1 fruit fly cellular context compared by ENCODE assay signal in the genomic region with DNA sequence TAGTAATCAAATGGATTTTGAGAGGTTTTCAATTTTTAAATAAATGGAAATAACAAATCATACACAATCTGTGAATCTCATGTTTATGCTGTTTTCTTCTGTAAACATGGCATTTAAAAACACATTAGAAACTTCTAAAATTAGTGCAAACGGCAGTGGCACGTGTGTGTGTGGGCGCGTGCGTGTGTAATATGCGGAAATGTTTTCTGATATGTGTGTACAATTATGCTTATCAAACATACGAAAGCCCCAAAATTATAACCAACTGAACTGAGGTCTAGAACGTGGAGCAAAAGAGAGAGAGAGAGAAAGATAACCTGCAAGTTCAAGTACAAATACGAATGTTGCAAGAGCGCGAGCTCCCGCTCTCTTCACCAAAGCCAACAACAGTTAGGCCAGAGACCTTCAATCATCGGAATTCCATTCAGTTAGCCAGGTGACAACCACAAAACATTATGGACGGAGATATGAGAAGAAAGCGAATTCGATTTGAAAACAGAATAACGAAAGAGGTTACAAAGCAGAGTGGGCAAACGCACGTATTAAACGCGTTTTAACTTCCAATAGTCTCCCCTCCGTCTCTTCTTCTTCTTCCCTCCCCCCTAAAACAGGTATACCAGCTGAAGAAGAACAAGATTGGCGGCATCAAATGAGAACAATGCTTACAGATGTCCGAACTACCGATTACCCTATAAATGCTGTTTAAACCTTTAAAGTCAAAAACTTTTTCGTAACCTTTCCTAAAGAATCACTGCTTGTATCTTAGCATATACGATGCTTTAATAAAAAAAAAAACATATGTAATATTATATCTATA.
TF ChIP-seq lines count a peak whose summit lies in the region.

No protein-coding gene starts in this region.

TF ChIP-seq in whole organism, embryonic, 481 proteins besides CTCF, POLR2A, EP300 and RAD21 (continued from another document and continues in another):
- TF ChIP-seq mam (GFP tag; optimal IDR thresholded peaks at IDR 0.05; lab: Kevin White, UChicago): peak; percentile 89
- peak; percentile 81 for TF ChIP-seq Deaf1 (tag; optimal IDR thresholded peaks at IDR 0.05; lab: Kevin White, UChicago)
- TF ChIP-seq knrl (GFP tag; IDR thresholded peaks at IDR 0.05; lab: Robert Waterston, UW; ENCODE audit: partially characterized antibody): no peak
- peak; percentile 97 for TF ChIP-seq CG12104 (GFP tag; optimal IDR thresholded peaks at IDR 0.05; lab: Kevin White, UChicago)
- peak; percentile 84 for TF ChIP-seq CG31365 (tag; optimal IDR thresholded peaks at IDR 0.05; lab: Kevin White, UChicago)
- peak; percentile 95 for TF ChIP-seq Abd-B (GFP tag; optimal IDR thresholded peaks at IDR 0.05; lab: Kevin White, UChicago)
- TF ChIP-seq CG8281 (tag; optimal IDR thresholded peaks at IDR 0.05; lab: Kevin White, UChicago): peak; percentile 86
- peak; percentile 98 for TF ChIP-seq CG32532 (GFP tag; IDR thresholded peaks at IDR 0.05; lab: Robert Waterston, UW)
- TF ChIP-seq CG10147 (GFP tag; optimal IDR thresholded peaks at IDR 0.05; lab: Kevin White, UChicago): peak; percentile 96
- peak; percentile 82; the same call in 2 of the 3 replicates for TF ChIP-seq Optix (GFP tag; IDR thresholded peaks at IDR 0.05; lab: Robert Waterston, UW)
- TF ChIP-seq Sin3A (optimal IDR thresholded peaks at IDR 0.05; lab: Kevin White, UChicago): no peak
- peak; percentile 79 for TF ChIP-seq CG15696 (tag; optimal IDR thresholded peaks at IDR 0.05; lab: Kevin White, UChicago)
- TF ChIP-seq CG2889 (GFP tag; IDR thresholded peaks at IDR 0.05; lab: Robert Waterston, UW): peak; percentile 95
- peak; percentile 61 to 84 for TF ChIP-seq Trl (optimal IDR thresholded peaks at IDR 0.05; lab: Kevin White, UChicago)
- TF ChIP-seq Trl (GFP tag; optimal IDR thresholded peaks at IDR 0.05; lab: Kevin White, UChicago): peak; percentile 80
- peak; percentile 78 for TF ChIP-seq Bteb2 (GFP tag; optimal IDR thresholded peaks at IDR 0.05; lab: Kevin White, UChicago)
- TF ChIP-seq pzg (GFP tag; optimal IDR thresholded peaks at IDR 0.05; lab: Kevin White, UChicago): peak; percentile 14
- TF ChIP-seq CG7963 (GFP tag; IDR thresholded peaks at IDR 0.05; lab: Robert Waterston, UW; ENCODE audit: partially characterized antibody): no peak
- TF ChIP-seq CG32772 (GFP tag; IDR thresholded peaks at IDR 0.05; lab: Robert Waterston, UW): peak; percentile 96
- peak; percentile 64 to 89 for TF ChIP-seq Pdp1 (GFP tag; optimal IDR thresholded peaks at IDR 0.05; lab: Kevin White, UChicago)
- peak; percentile 98 for TF ChIP-seq gem (tag; optimal IDR thresholded peaks at IDR 0.05; lab: Kevin White, UChicago)
- TF ChIP-seq twi (tag; optimal IDR thresholded peaks at IDR 0.05; lab: Kevin White, UChicago): peak; percentile 92
- peak; percentile 91 for TF ChIP-seq CG6765 (GFP tag; optimal IDR thresholded peaks at IDR 0.05; lab: Kevin White, UChicago)
- TF ChIP-seq Sry-δ (GFP tag; optimal IDR thresholded peaks at IDR 0.05; lab: Kevin White, UChicago): peak; percentile 54
- TF ChIP-seq Six4 (GFP tag; optimal IDR thresholded peaks at IDR 0.05; lab: Kevin White, UChicago): peak; percentile 96
- TF ChIP-seq hbn (GFP tag; IDR thresholded peaks at IDR 0.05; lab: Robert Waterston, UW; ENCODE audit: partially characterized antibody): no peak
- TF ChIP-seq B-H1 (GFP tag; IDR thresholded peaks at IDR 0.05; lab: Robert Waterston, UW): peak; percentile 97
- no peak; the same call in 1 of the 2 replicates for TF ChIP-seq CG13287 (GFP tag; IDR thresholded peaks at IDR 0.05; lab: Robert Waterston, UW; ENCODE audit: partially characterized antibody)
- TF ChIP-seq Ada2b (GFP tag; IDR thresholded peaks at IDR 0.05; lab: Robert Waterston, UW): peak; percentile 97
- TF ChIP-seq CG11093 (GFP tag; IDR thresholded peaks at IDR 0.05; lab: Robert Waterston, UW): peak; percentile 93
- peak; percentile 97 for TF ChIP-seq CG31441 (GFP tag; IDR thresholded peaks at IDR 0.05; lab: Robert Waterston, UW)
- TF ChIP-seq CG2199 (GFP tag; IDR thresholded peaks at IDR 0.05; lab: Robert Waterston, UW): peak; percentile 80; the same call in 2 of the 3 replicates
- TF ChIP-seq tap (tag; optimal IDR thresholded peaks at IDR 0.05; lab: Kevin White, UChicago): peak; percentile 96
- TF ChIP-seq CG16863 (GFP tag; optimal IDR thresholded peaks at IDR 0.05; lab: Kevin White, UChicago): peak; percentile 74
- peak; percentile 71 to 82 for TF ChIP-seq chif (GFP tag; optimal IDR thresholded peaks at IDR 0.05; lab: Kevin White, UChicago)
- peak; percentile 93 for TF ChIP-seq CG6813 (GFP tag; optimal IDR thresholded peaks at IDR 0.05; lab: Kevin White, UChicago)
- TF ChIP-seq CG2875 (GFP tag; optimal IDR thresholded peaks at IDR 0.05; lab: Kevin White, UChicago): peak; percentile 90
- peak; percentile 81 for TF ChIP-seq exex (tag; optimal IDR thresholded peaks at IDR 0.05; lab: Kevin White, UChicago)
- TF ChIP-seq CG15011 (GFP tag; optimal IDR thresholded peaks at IDR 0.05; lab: Kevin White, UChicago): peak; percentile 94
- peak; percentile 98 for TF ChIP-seq CG18599 (GFP tag; optimal IDR thresholded peaks at IDR 0.05; lab: Kevin White, UChicago)
- 0 out of 4 replicates have a peak, but pooled peaks have one; percentile 50 for TF ChIP-seq chinmo (GFP tag; IDR thresholded peaks at IDR 0.05; lab: Robert Waterston, UW; ENCODE audit: partially characterized antibody)
- TF ChIP-seq so (GFP tag; IDR thresholded peaks at IDR 0.05; lab: Robert Waterston, UW): peak; percentile 96
- TF ChIP-seq CG2116 (GFP tag; optimal IDR thresholded peaks at IDR 0.05; lab: Kevin White, UChicago): peak; percentile 73
- peak; percentile 96 for TF ChIP-seq CG10209 (GFP tag; optimal IDR thresholded peaks at IDR 0.05; lab: Kevin White, UChicago)
- peak; percentile 96 for TF ChIP-seq CG18476 (GFP tag; optimal IDR thresholded peaks at IDR 0.05; lab: Kevin White, UChicago)
- TF ChIP-seq Ets65A (GFP tag; lab: Kevin White, UChicago): peak; percentile 91
- peak; percentile 87 for TF ChIP-seq Ravus (GFP tag; IDR thresholded peaks at IDR 0.05; lab: Robert Waterston, UW)
- TF ChIP-seq CG8359 (GFP tag; optimal IDR thresholded peaks at IDR 0.05; lab: Kevin White, UChicago; ENCODE audit: borderline replicate concordance): peak; percentile 86
- peak; percentile 26 for TF ChIP-seq cg (GFP tag; optimal IDR thresholded peaks at IDR 0.05; lab: Kevin White, UChicago)
- TF ChIP-seq Adf1 (GFP tag; IDR thresholded peaks at IDR 0.05; lab: Robert Waterston, UW): peak; percentile 81
- TF ChIP-seq bcd (GFP tag; optimal IDR thresholded peaks at IDR 0.05; lab: Kevin White, UChicago): peak; percentile 97
- peak; percentile 91 for TF ChIP-seq gce (GFP tag; IDR thresholded peaks at IDR 0.05; lab: Robert Waterston, UW)
- TF ChIP-seq CG4854 (GFP tag; optimal IDR thresholded peaks at IDR 0.05; lab: Kevin White, UChicago): peak; percentile 91
- TF ChIP-seq HmgD (GFP tag; optimal IDR thresholded peaks at IDR 0.05; lab: Kevin White, UChicago): peak; percentile 4
- peak; percentile 96 for TF ChIP-seq unpg (GFP tag; optimal IDR thresholded peaks at IDR 0.05; lab: Kevin White, UChicago)
- TF ChIP-seq CG3065 (GFP tag; optimal IDR thresholded peaks at IDR 0.05; lab: Kevin White, UChicago): peak; percentile 80
- peak; percentile 95 for TF ChIP-seq chm (GFP tag; IDR thresholded peaks at IDR 0.05; lab: Robert Waterston, UW)
- TF ChIP-seq dmrt99B (tag; optimal IDR thresholded peaks at IDR 0.05; lab: Kevin White, UChicago): peak; percentile 97
- TF ChIP-seq luna (GFP tag; optimal IDR thresholded peaks at IDR 0.05; lab: Kevin White, UChicago): peak; percentile 42
- no peak for TF ChIP-seq tll (GFP tag; optimal IDR thresholded peaks at IDR 0.05; lab: Kevin White, UChicago)
- TF ChIP-seq fu2 (GFP tag; optimal IDR thresholded peaks at IDR 0.05; lab: Kevin White, UChicago): peak; percentile 80
- TF ChIP-seq h (optimal IDR thresholded peaks at IDR 0.05; lab: Kevin White, UChicago): no peak
- TF ChIP-seq CG1529 (GFP tag; optimal IDR thresholded peaks at IDR 0.05; lab: Kevin White, UChicago): peak; percentile 92
- TF ChIP-seq phol (tag; optimal IDR thresholded peaks at IDR 0.05; lab: Kevin White, UChicago): peak; percentile 95
- TF ChIP-seq sr (GFP tag; IDR thresholded peaks at IDR 0.05; lab: Robert Waterston, UW): peak; percentile 82
- TF ChIP-seq CG12744 (GFP tag; optimal IDR thresholded peaks at IDR 0.05; lab: Kevin White, UChicago): peak; percentile 88
- TF ChIP-seq CG6654 (GFP tag; optimal IDR thresholded peaks at IDR 0.05; lab: Kevin White, UChicago): peak; percentile 87
- peak; percentile 51 for TF ChIP-seq Ets97D (GFP tag; optimal IDR thresholded peaks at IDR 0.05; lab: Kevin White, UChicago)
- TF ChIP-seq CG11247 (GFP tag; IDR thresholded peaks at IDR 0.05; lab: Robert Waterston, UW): peak; percentile 96
- peak; percentile 81 for TF ChIP-seq CG10321 (GFP tag; IDR thresholded peaks at IDR 0.05; lab: Robert Waterston, UW)
- peak; percentile 60 for TF ChIP-seq ERR (GFP tag; optimal IDR thresholded peaks at IDR 0.05; lab: Kevin White, UChicago)
- peak; percentile 74 for TF ChIP-seq CG10565 (GFP tag; optimal IDR thresholded peaks at IDR 0.05; lab: Kevin White, UChicago)
- TF ChIP-seq pum (GFP tag; optimal IDR thresholded peaks at IDR 0.05; lab: Kevin White, UChicago): peak; percentile 80
- peak; percentile 95 for TF ChIP-seq CG6689 (GFP tag; IDR thresholded peaks at IDR 0.05; lab: Robert Waterston, UW)
- TF ChIP-seq HmgZ (tag; optimal IDR thresholded peaks at IDR 0.05; lab: Kevin White, UChicago): peak; percentile 96
- peak; percentile 93 for TF ChIP-seq Chrac-16 (GFP tag; optimal IDR thresholded peaks at IDR 0.05; lab: Kevin White, UChicago)
- peak; percentile 92 for TF ChIP-seq CG11696 (GFP tag; IDR thresholded peaks at IDR 0.05; lab: Robert Waterston, UW)
- TF ChIP-seq p53 (GFP tag; optimal IDR thresholded peaks at IDR 0.05; lab: Kevin White, UChicago): peak; percentile 67
- TF ChIP-seq Hmr (GFP tag; optimal IDR thresholded peaks at IDR 0.05; lab: Kevin White, UChicago): peak; percentile 96
- TF ChIP-seq CG10979 (tag; optimal IDR thresholded peaks at IDR 0.05; lab: Kevin White, UChicago): peak; percentile 96
- TF ChIP-seq ind (GFP tag; optimal IDR thresholded peaks at IDR 0.05; lab: Kevin White, UChicago): peak; percentile 96
- peak; percentile 84 for TF ChIP-seq CG1792 (GFP tag; optimal IDR thresholded peaks at IDR 0.05; lab: Kevin White, UChicago)
- TF ChIP-seq hkb (optimal IDR thresholded peaks at IDR 0.05; lab: Kevin White, UChicago): no peak
- peak; percentile 97 for TF ChIP-seq hkb (GFP tag; IDR thresholded peaks at IDR 0.05; lab: Robert Waterston, UW)
- peak; percentile 81 for TF ChIP-seq gcm2 (GFP tag; optimal IDR thresholded peaks at IDR 0.05; lab: Kevin White, UChicago)
- peak; percentile 77 for TF ChIP-seq CG18011 (GFP tag; optimal IDR thresholded peaks at IDR 0.05; lab: Kevin White, UChicago)
- TF ChIP-seq tgo (GFP tag; IDR thresholded peaks at IDR 0.05; lab: Robert Waterston, UW): peak; percentile 97
- TF ChIP-seq H15 (GFP tag; IDR thresholded peaks at IDR 0.05; lab: Robert Waterston, UW): peak; percentile 97
- peak; percentile 80 for TF ChIP-seq run (tag; optimal IDR thresholded peaks at IDR 0.05; lab: Kevin White, UChicago)
- TF ChIP-seq Oaz (GFP tag; IDR thresholded peaks at IDR 0.05; lab: Robert Waterston, UW): peak; percentile 93
- TF ChIP-seq emc (GFP tag; optimal IDR thresholded peaks at IDR 0.05; lab: Kevin White, UChicago): peak; percentile 74
- peak; percentile 94 for TF ChIP-seq CG43689 (GFP tag; IDR thresholded peaks at IDR 0.05; lab: Robert Waterston, UW)
- TF ChIP-seq Ssrp (tag; optimal IDR thresholded peaks at IDR 0.05; lab: Kevin White, UChicago): peak; percentile 96
- TF ChIP-seq peb (GFP tag; IDR thresholded peaks at IDR 0.05; lab: Robert Waterston, UW): peak; percentile 90
- TF ChIP-seq CG9437 (GFP tag; optimal IDR thresholded peaks at IDR 0.05; lab: Kevin White, UChicago): peak; percentile 91
- peak; percentile 90 for TF ChIP-seq CG10274 (GFP tag; optimal IDR thresholded peaks at IDR 0.05; lab: Kevin White, UChicago)
- peak; percentile 98 for TF ChIP-seq CG2678 (tag; optimal IDR thresholded peaks at IDR 0.05; lab: Kevin White, UChicago)
- TF ChIP-seq CG17385 (GFP tag; optimal IDR thresholded peaks at IDR 0.05; lab: Kevin White, UChicago): peak; percentile 97
- peak; percentile 97 for TF ChIP-seq sob (GFP tag; IDR thresholded peaks at IDR 0.05; lab: Robert Waterston, UW)
- TF ChIP-seq dimm (GFP tag; IDR thresholded peaks at IDR 0.05; lab: Robert Waterston, UW): peak; percentile 78
- peak; percentile 82 for TF ChIP-seq CG7271 (tag; optimal IDR thresholded peaks at IDR 0.05; lab: Kevin White, UChicago)
- peak; percentile 66 for TF ChIP-seq Dad (GFP tag; optimal IDR thresholded peaks at IDR 0.05; lab: Kevin White, UChicago)
- peak; percentile 55 for TF ChIP-seq CG34376 (GFP tag; optimal IDR thresholded peaks at IDR 0.05; lab: Kevin White, UChicago)
- peak; percentile 93 for TF ChIP-seq CG1647 (GFP tag; optimal IDR thresholded peaks at IDR 0.05; lab: Kevin White, UChicago)
- TF ChIP-seq dmrt11E (tag; optimal IDR thresholded peaks at IDR 0.05; lab: Kevin White, UChicago): peak; percentile 88
- TF ChIP-seq CG1233 (GFP tag; optimal IDR thresholded peaks at IDR 0.05; lab: Kevin White, UChicago): peak; percentile 97
- peak; percentile 48 for TF ChIP-seq en (GFP tag; optimal IDR thresholded peaks at IDR 0.05; lab: Kevin White, UChicago)
- TF ChIP-seq D19B (GFP tag; optimal IDR thresholded peaks at IDR 0.05; lab: Kevin White, UChicago): peak; percentile 99
- peak; percentile 94 for TF ChIP-seq cas (GFP tag; IDR thresholded peaks at IDR 0.05; lab: Robert Waterston, UW)
- peak; percentile 95 for TF ChIP-seq CG7987 (GFP tag; optimal IDR thresholded peaks at IDR 0.05; lab: Kevin White, UChicago)
- TF ChIP-seq YL-1 (GFP tag; optimal IDR thresholded peaks at IDR 0.05; lab: Kevin White, UChicago): peak; percentile 67
- TF ChIP-seq CG13894 (tag; optimal IDR thresholded peaks at IDR 0.05; lab: Kevin White, UChicago): peak; percentile 97
- peak; percentile 88 for TF ChIP-seq kni (GFP tag; optimal IDR thresholded peaks at IDR 0.05; lab: Kevin White, UChicago)
- peak; percentile 97 for TF ChIP-seq CG17361 (GFP tag; IDR thresholded peaks at IDR 0.05; lab: Robert Waterston, UW)
- TF ChIP-seq salm (tag; optimal IDR thresholded peaks at IDR 0.05; lab: Kevin White, UChicago): peak; percentile 89
- TF ChIP-seq wek (GFP tag; optimal IDR thresholded peaks at IDR 0.05; lab: Kevin White, UChicago): peak; percentile 67
- no peak for TF ChIP-seq CG34224 (GFP tag; IDR thresholded peaks at IDR 0.05; lab: Robert Waterston, UW; ENCODE audit: partially characterized antibody)
- peak; percentile 89 for TF ChIP-seq dati (GFP tag; IDR thresholded peaks at IDR 0.05; lab: Robert Waterston, UW)
- TF ChIP-seq Scr (GFP tag; IDR thresholded peaks at IDR 0.05; lab: Robert Waterston, UW; ENCODE audit: partially characterized antibody): no peak
